Worm (Caenorhabditis elegans): ENCODE results near the gene K12H6.7.

Gene K12H6.7

DNA sequence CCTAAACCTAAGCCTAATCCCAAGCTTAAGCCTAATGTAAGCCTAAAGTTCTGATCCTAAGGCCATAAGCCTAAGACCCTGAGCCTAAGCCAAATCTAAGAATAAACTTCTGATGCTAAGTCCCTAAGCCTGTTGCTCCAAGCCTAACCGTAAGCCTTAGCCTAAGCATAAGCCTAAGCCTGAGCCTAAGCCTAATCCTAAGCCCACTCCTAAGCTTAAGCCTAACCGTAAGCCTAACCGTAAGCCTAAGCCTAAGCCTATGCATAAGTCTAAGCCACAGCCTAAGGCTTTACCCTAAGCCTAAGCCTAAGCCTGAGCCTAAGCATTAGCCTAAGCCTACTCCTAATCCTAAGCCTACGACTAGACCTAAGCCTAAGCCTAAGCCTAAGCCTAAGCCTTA, 22.6 kb upstream of the K12H6.7 start:
- no peak for TF ChIP-seq sox-4 (tag; optimal IDR thresholded peaks at IDR 0.05)
- no peak for TF ChIP-seq ceh-88 (GFP tag; IDR thresholded peaks at IDR 0.05)
- no peak for TF ChIP-seq mdl-1 (tag; optimal IDR thresholded peaks at IDR 0.05)
- TF ChIP-seq fos-1 (tag; optimal IDR thresholded peaks at IDR 0.05), result no peak
- TF ChIP-seq C34B4.2 (tag; optimal IDR thresholded peaks at IDR 0.05), result no peak
- no peak for TF ChIP-seq rnt-1 (tag; optimal IDR thresholded peaks at IDR 0.05)
- TF ChIP-seq skn-1 (tag; optimal IDR thresholded peaks at IDR 0.05), result no peak
- no peak for TF ChIP-seq hpl-2 (GFP tag; optimal IDR thresholded peaks at IDR 0.05)
- TF ChIP-seq efl-3 (GFP tag; optimal IDR thresholded peaks at IDR 0.05), result no peak
- TF ChIP-seq hlh-4 (tag; optimal IDR thresholded peaks at IDR 0.05), result no peak
- no peak for TF ChIP-seq unc-62 (GFP tag; optimal IDR thresholded peaks at IDR 0.05)
- TF ChIP-seq lin-14 (GFP tag; optimal IDR thresholded peaks at IDR 0.05), result no peak
- no peak for TF ChIP-seq egl-13 (tag; optimal IDR thresholded peaks at IDR 0.05)
- TF ChIP-seq F16B12.6 (tag; optimal IDR thresholded peaks at IDR 0.05), result no peak
- TF ChIP-seq nhr-84 (tag; optimal IDR thresholded peaks at IDR 0.05), result no peak

DNA sequence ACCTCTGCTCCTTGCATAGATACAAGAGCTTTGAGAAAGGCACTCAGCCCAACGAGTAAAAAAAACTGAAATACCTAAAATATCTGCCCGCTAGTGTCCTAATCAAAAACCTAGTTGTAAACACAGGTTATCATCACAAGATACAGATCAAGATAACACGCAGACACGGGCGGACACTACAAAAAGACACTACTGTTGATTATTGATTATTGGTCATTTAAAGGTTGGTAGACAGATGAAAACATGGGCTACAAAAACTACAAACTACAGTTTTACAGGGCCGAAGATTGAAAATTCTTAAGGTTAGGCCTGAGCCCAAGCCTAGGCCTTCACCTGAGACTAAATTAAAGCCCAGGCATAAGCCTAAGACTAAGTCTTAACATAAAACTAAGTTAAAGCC, 22.1 kb upstream of the K12H6.7 start:
- TF ChIP-seq isw-1 (GFP tag; IDR thresholded peaks at IDR 0.05) (no peak), nhr-85 (tag) (peak; percentile 74), sox-4 (tag; optimal IDR thresholded peaks at IDR 0.05) (no peak), C34B4.2 (tag; optimal IDR thresholded peaks at IDR 0.05) (no peak), ceh-63 (GFP tag; optimal IDR thresholded peaks at IDR 0.05) (no peak), efl-1 (optimal IDR thresholded peaks at IDR 0.05) (no peak), efl-1 (GFP tag; optimal IDR thresholded peaks at IDR 0.05 in 1 of 2) (no peak), hlh-17 (GFP tag; optimal IDR thresholded peaks at IDR 0.05; ENCODE audit: borderline replicate concordance) (no peak), skn-1 (tag; optimal IDR thresholded peaks at IDR 0.05) (no peak), snpc-4 (tag; optimal IDR thresholded peaks at IDR 0.05) (no peak), vab-15 (tag; optimal IDR thresholded peaks at IDR 0.05) (no peak), dsc-1 (tag; optimal IDR thresholded peaks at IDR 0.05) (no peak), alr-1 (tag; optimal IDR thresholded peaks at IDR 0.05; ENCODE audit: borderline replicate concordance) (no peak), fkh-4 (tag; optimal IDR thresholded peaks at IDR 0.05; ENCODE audit: borderline replicate concordance) (no peak), egl-13 (tag; optimal IDR thresholded peaks at IDR 0.05) (no peak), unc-62 (GFP tag; optimal IDR thresholded peaks at IDR 0.05) (no peak), lin-35 (GFP tag; optimal IDR thresholded peaks at IDR 0.05) (peak in 1 of 2 experiments; percentile 24), snu-23 (GFP tag; optimal IDR thresholded peaks at IDR 0.05) (peak; percentile 0), egl-27 (tag; optimal IDR thresholded peaks at IDR 0.05) (no peak), fkh-10 (GFP tag; optimal IDR thresholded peaks at IDR 0.05) (no peak), efl-3 (GFP tag; optimal IDR thresholded peaks at IDR 0.05) (no peak), zip-4 (GFP tag; optimal IDR thresholded peaks at IDR 0.05) (no peak), ama-1 (optimal IDR thresholded peaks at IDR 0.05) (no peak), C16A3.4 (tag; optimal IDR thresholded peaks at IDR 0.05) (no peak), lin-39 (tag; optimal IDR thresholded peaks at IDR 0.05) (no peak), dpl-1 (GFP tag; optimal IDR thresholded peaks at IDR 0.05) (no peak), ceh-82 (tag; optimal IDR thresholded peaks at IDR 0.05) (no peak), nhr-20 (tag; optimal IDR thresholded peaks at IDR 0.05) (peak; percentile 26), blmp-1 (tag; optimal IDR thresholded peaks at IDR 0.05) (peak; percentile 5), elt-3 (tag; optimal IDR thresholded peaks at IDR 0.05) (peak in 1 of 6 experiments; percentile 48), nhr-47 (tag; optimal IDR thresholded peaks at IDR 0.05) (no peak), unc-30 (tag; optimal IDR thresholded peaks at IDR 0.05) (no peak)

DNA sequence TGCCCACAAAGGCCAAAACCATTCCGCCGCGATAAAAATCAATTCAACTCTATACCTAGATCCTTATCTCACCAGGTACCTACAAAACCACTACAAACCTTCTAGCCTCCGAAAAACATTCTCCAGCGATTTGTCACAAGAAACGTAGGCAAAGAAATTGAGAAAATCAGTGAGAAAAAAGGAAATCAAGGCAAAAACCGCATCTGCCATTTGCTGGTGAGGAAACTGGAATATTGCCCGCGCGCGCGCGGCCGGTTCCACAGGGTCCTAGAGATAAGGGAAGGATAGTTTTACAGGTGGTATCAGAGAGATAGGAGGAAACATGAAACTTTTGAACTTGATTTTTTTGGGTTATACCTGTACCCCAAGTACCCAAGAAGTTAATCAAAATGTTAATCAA, 20.8 kb upstream of the K12H6.7 start:
- no peak for TF ChIP-seq sox-4 (tag; optimal IDR thresholded peaks at IDR 0.05)
- peak; percentile 85 for TF ChIP-seq nhr-85 (tag)
- no peak for TF ChIP-seq nhr-77 (tag; optimal IDR thresholded peaks at IDR 0.05)
- no peak for TF ChIP-seq skn-1 (tag; optimal IDR thresholded peaks at IDR 0.05)
- TF ChIP-seq blmp-1 (tag; optimal IDR thresholded peaks at IDR 0.05), result peak; percentile 79
- TF ChIP-seq hpl-2 (GFP tag; optimal IDR thresholded peaks at IDR 0.05), result no peak
- no peak for TF ChIP-seq efl-3 (GFP tag; optimal IDR thresholded peaks at IDR 0.05)
- no peak for TF ChIP-seq mdl-1 (tag; optimal IDR thresholded peaks at IDR 0.05)
- TF ChIP-seq isw-1 (GFP tag; IDR thresholded peaks at IDR 0.05), result no peak
- TF ChIP-seq ztf-4 (tag; optimal IDR thresholded peaks at IDR 0.05), result no peak
- TF ChIP-seq zip-4 (GFP tag; optimal IDR thresholded peaks at IDR 0.05), result no peak
- TF ChIP-seq grh-1 (GFP tag; IDR thresholded peaks at IDR 0.05), result no peak
- no peak for TF ChIP-seq ztf-11 (tag; optimal IDR thresholded peaks at IDR 0.05)
- no peak for TF ChIP-seq fos-1 (tag; optimal IDR thresholded peaks at IDR 0.05)
- no peak for TF ChIP-seq dpl-1 (GFP tag; optimal IDR thresholded peaks at IDR 0.05)
- TF ChIP-seq pax-3 (tag; optimal IDR thresholded peaks at IDR 0.05), result no peak
- peak; percentile 29 for TF ChIP-seq rnt-1 (tag; optimal IDR thresholded peaks at IDR 0.05)
- TF ChIP-seq nhr-76 (tag; optimal IDR thresholded peaks at IDR 0.05), result no peak
- no peak for TF ChIP-seq ets-5 (GFP tag; IDR thresholded peaks at IDR 0.05)
- no peak for TF ChIP-seq hlh-4 (tag; optimal IDR thresholded peaks at IDR 0.05)
- TF ChIP-seq nhr-90 (tag; optimal IDR thresholded peaks at IDR 0.05; ENCODE audit: poor library complexity), result no peak
- no peak for TF ChIP-seq ceh-82 (tag; optimal IDR thresholded peaks at IDR 0.05)
- no peak for TF ChIP-seq C16A3.4 (tag; optimal IDR thresholded peaks at IDR 0.05)
